Worm (Caenorhabditis elegans) whole organism, early embryonic: ENCODE measurements around the gene smvt-1.

Experiments
- flt-1 ChIP-seq: fragments of 200-800 bp; sonication (Bioruptor generic); IDR thresholded peaks from 2 replicates; pipeline ENCODE4 v1.3.6; 2022; ENCODE audit warnings: missing genetic modification characterization, missing compliant biosample characterization
- hmbx-1 ChIP-seq: sonication (generic microtip); optimal IDR thresholded peaks from 2 replicates; lab custom pipeline; 2016; ENCODE audit warnings: mild to moderate bottlenecking, missing genetic modification characterization, missing compliant biosample characterization

DNA sequence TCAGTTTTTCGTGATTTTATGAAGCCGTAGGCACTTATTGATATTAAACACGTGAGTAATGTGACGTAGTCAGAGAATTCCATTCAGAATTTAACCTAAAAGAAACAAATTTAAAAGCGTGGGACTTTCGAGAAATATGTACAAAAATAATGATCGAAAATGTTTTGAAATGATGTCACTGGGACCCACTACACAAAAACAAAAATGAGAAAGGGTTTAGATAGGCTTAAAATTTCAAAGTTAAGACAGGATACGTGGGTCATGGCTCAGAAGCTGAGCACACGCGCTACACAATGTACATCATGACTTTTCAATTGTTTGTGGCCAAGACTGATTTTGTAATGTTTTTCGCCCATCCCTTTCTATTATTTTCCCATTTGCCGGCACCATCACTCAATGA is at the start of gene smvt-1:
- no peak for TF ChIP-seq flt-1 (GFP tag; lab: Robert Waterston, UW)
- no peak for TF ChIP-seq hmbx-1 (tag; lab: Kevin White, UChicago)
